Worm (Caenorhabditis elegans): Measurements from ENCODE around the gene F09F7.6.

The F09F7.6 gene

ce11 chrIII:5506023-5506597 is 45.8 kb downstream of the F09F7.6 start:
- TF ChIP-seq jun-1 (tag; optimal IDR thresholded peaks at IDR 0.05) (peak; percentile 44), zag-1 (tag; optimal IDR thresholded peaks at IDR 0.05) (no peak), nhr-12 (tag; optimal IDR thresholded peaks at IDR 0.05) (no peak), elt-3 (tag; optimal IDR thresholded peaks at IDR 0.05) (no peak), nhr-28 (tag; optimal IDR thresholded peaks at IDR 0.05) (no peak), ztf-11 (tag; optimal IDR thresholded peaks at IDR 0.05) (no peak), lsy-12 (tag; optimal IDR thresholded peaks at IDR 0.05) (peak; percentile 72), R02D3.7 (tag; optimal IDR thresholded peaks at IDR 0.05) (peak; percentile 56), nhr-43 (tag; optimal IDR thresholded peaks at IDR 0.05; ENCODE audit: poor library complexity, severe bottlenecking) (peak; percentile 71), nhr-237 (tag; optimal IDR thresholded peaks at IDR 0.05) (no peak), tbx-2 (tag; optimal IDR thresholded peaks at IDR 0.05) (peak; percentile 27), nhr-25 (tag; optimal IDR thresholded peaks at IDR 0.05) (peak; percentile 40), egl-5 (tag; optimal IDR thresholded peaks at IDR 0.05) (no peak), ama-1 (optimal IDR thresholded peaks at IDR 0.05) (peak; percentile 92), nhr-77 (tag; optimal IDR thresholded peaks at IDR 0.05) (no peak), pha-4 (tag; optimal IDR thresholded peaks at IDR 0.05) (peak; percentile 35), sea-2 (GFP tag; optimal IDR thresholded peaks at IDR 0.05) (no peak), nhr-23 (tag; optimal IDR thresholded peaks at IDR 0.05) (peak; percentile 79), elt-2 (tag; optimal IDR thresholded peaks at IDR 0.05) (peak; percentile 36)

ce11 chrIII:5505474-5506022 is 46.4 kb downstream of the F09F7.6 start:
- TF ChIP-seq ztf-11 (tag; optimal IDR thresholded peaks at IDR 0.05): no peak
- no peak for TF ChIP-seq mml-1 (tag; optimal IDR thresholded peaks at IDR 0.05)
- TF ChIP-seq mdl-1 (tag; optimal IDR thresholded peaks at IDR 0.05): no peak
- TF ChIP-seq unc-62 (GFP tag; optimal IDR thresholded peaks at IDR 0.05): no peak
- TF ChIP-seq unc-39 (tag; optimal IDR thresholded peaks at IDR 0.05): no peak
- TF ChIP-seq lin-39 (tag; optimal IDR thresholded peaks at IDR 0.05): no peak
- TF ChIP-seq ama-1 (optimal IDR thresholded peaks at IDR 0.05): peak; percentile 44

- TF ChIP-seq snpc-4 (tag; optimal IDR thresholded peaks at IDR 0.05): no peak
- TF ChIP-seq elt-3 (tag; optimal IDR thresholded peaks at IDR 0.05): no peak
- TF ChIP-seq tbx-2 (tag; optimal IDR thresholded peaks at IDR 0.05): no peak
- no peak for TF ChIP-seq nhr-12 (tag; optimal IDR thresholded peaks at IDR 0.05)
- TF ChIP-seq ZK546.5 (tag; optimal IDR thresholded peaks at IDR 0.05): no peak
- TF ChIP-seq R02D3.7 (tag; optimal IDR thresholded peaks at IDR 0.05): no peak
- no peak for TF ChIP-seq nhr-67 (tag; optimal IDR thresholded peaks at IDR 0.05)
- peak; percentile 42 for TF ChIP-seq nhr-43 (tag; optimal IDR thresholded peaks at IDR 0.05; ENCODE audit: poor library complexity, severe bottlenecking)
These were observed 47.0 kb downstream of the F09F7.6 start for ce11 chrIII:5504725-5505473.

- TF ChIP-seq aly-2 (tag; optimal IDR thresholded peaks at IDR 0.05) (no peak), nhr-67 (tag; optimal IDR thresholded peaks at IDR 0.05) (no peak), nhr-28 (tag; optimal IDR thresholded peaks at IDR 0.05) (no peak), nhr-11 (tag; optimal IDR thresholded peaks at IDR 0.05) (no peak), pha-4 (tag; optimal IDR thresholded peaks at IDR 0.05) (no peak), nhr-43 (tag; optimal IDR thresholded peaks at IDR 0.05; ENCODE audit: poor library complexity, severe bottlenecking) (peak; percentile 28), mml-1 (tag; optimal IDR thresholded peaks at IDR 0.05) (no peak), pqm-1 (tag; optimal IDR thresholded peaks at IDR 0.05) (peak; percentile 34), fkh-10 (GFP tag; optimal IDR thresholded peaks at IDR 0.05) (peak; percentile 29), tbx-2 (tag; optimal IDR thresholded peaks at IDR 0.05) (no peak), elt-1 (tag; optimal IDR thresholded peaks at IDR 0.05) (no peak), ceh-16 (tag; optimal IDR thresholded peaks at IDR 0.05) (no peak), nhr-12 (tag; optimal IDR thresholded peaks at IDR 0.05) (no peak), ZK546.5 (tag; optimal IDR thresholded peaks at IDR 0.05) (no peak), ceh-28 (tag; optimal IDR thresholded peaks at IDR 0.05) (peak; percentile 56), R02D3.7 (tag; optimal IDR thresholded peaks at IDR 0.05) (no peak), snpc-4 (tag; optimal IDR thresholded peaks at IDR 0.05) (peak; percentile 56), hmg-11 (tag; optimal IDR thresholded peaks at IDR 0.05) (peak; percentile 28), nhr-23 (tag; optimal IDR thresholded peaks at IDR 0.05) (peak; percentile 45), ama-1 (optimal IDR thresholded peaks at IDR 0.05) (peak; percentile 98), nhr-25 (tag; optimal IDR thresholded peaks at IDR 0.05) (peak; percentile 90), sea-2 (GFP tag; optimal IDR thresholded peaks at IDR 0.05) (no peak), lin-15B (tag; optimal IDR thresholded peaks at IDR 0.05) (peak; percentile 25), zag-1 (tag; optimal IDR thresholded peaks at IDR 0.05) (no peak), nhr-237 (tag; optimal IDR thresholded peaks at IDR 0.05) (no peak), ceh-9 (tag; optimal IDR thresholded peaks at IDR 0.05) (no peak), fos-1 (tag; optimal IDR thresholded peaks at IDR 0.05) (no peak), ceh-82 (tag; optimal IDR thresholded peaks at IDR 0.05) (no peak), fkh-2 (tag; optimal IDR thresholded peaks at IDR 0.05) (no peak), nhr-76 (tag; optimal IDR thresholded peaks at IDR 0.05) (no peak), lsy-12 (tag; optimal IDR thresholded peaks at IDR 0.05) (peak; percentile 40), unc-39 (tag; optimal IDR thresholded peaks at IDR 0.05) (no peak), skn-1 (tag; optimal IDR thresholded peaks at IDR 0.05) (peak; percentile 15), ztf-4 (tag; optimal IDR thresholded peaks at IDR 0.05) (peak; percentile 44), jun-1 (tag; optimal IDR thresholded peaks at IDR 0.05) (peak; percentile 77)
These were observed 47.8 kb downstream of the F09F7.6 start for ce11 chrIII:5504164-5504563.

Measured in whole organism, L3 larva.